Fruit fly (Drosophila melanogaster) whole organism, embryonic: ENCODE data around the gene CG43085.

ENCODE experiments used
- BEAF-32 ChIP-seq: fragments of 200-800 bp; sonication (Bioruptor generic); optimal IDR thresholded peaks from 3 replicates; lab custom pipeline; 2017; ENCODE audit warnings: missing biosample characterization, missing genetic modification characterization, mild to moderate bottlenecking, moderate library complexity, missing genetic modification reagents
- Bgb ChIP-seq: fragments of 200-800 bp; sonication (Bioruptor generic); IDR thresholded peaks from 2 replicates; pipeline ENCODE4 v1.3.6; 2022; ENCODE audit warnings: missing biosample characterization, missing genetic modification characterization; ENCODE audit not compliant: partially characterized antibody
- CG10366 ChIP-seq: fragments of 200-800 bp; sonication (Bioruptor generic); IDR thresholded peaks from 2 replicates; pipeline ENCODE4 v1.3.6; 2022; ENCODE audit warnings: missing biosample characterization, missing genetic modification characterization
- CG10462 ChIP-seq: fragments of 200-800 bp; sonication (Bioruptor generic); optimal IDR thresholded peaks from 2 replicates; lab custom pipeline; 2016; ENCODE audit warnings: missing biosample characterization, missing genetic modification characterization
- CG10543 ChIP-seq: fragments of 200-800 bp; sonication (Bioruptor generic); optimal IDR thresholded peaks from 3 replicates; lab custom pipeline; 2017; ENCODE audit warnings: missing biosample characterization, mild to moderate bottlenecking, missing genetic modification characterization, moderate library complexity
- CG12942 ChIP-seq: fragments of 200-800 bp; sonication (Bioruptor generic); optimal IDR thresholded peaks from 3 replicates; lab custom pipeline; 2016; ENCODE audit warnings: missing biosample characterization, missing genetic modification characterization
- CG13123 ChIP-seq: fragments of 200-800 bp; sonication (Bioruptor generic); optimal IDR thresholded peaks from 2 replicates; lab custom pipeline; 2016; ENCODE audit warnings: missing biosample characterization, missing genetic modification characterization
- CG13775 ChIP-seq: fragments of 200-800 bp; sonication (Bioruptor generic); optimal IDR thresholded peaks from 3 replicates; lab custom pipeline; 2017; ENCODE audit warnings: missing biosample characterization, mild to moderate bottlenecking, missing genetic modification characterization
- CG15073 ChIP-seq: fragments of 200-800 bp; sonication (Bioruptor generic); optimal IDR thresholded peaks from 2 replicates; lab custom pipeline; 2016; ENCODE audit warnings: missing biosample characterization, missing genetic modification characterization
- CG17912 ChIP-seq: fragments of 200-800 bp; sonication (Bioruptor generic); optimal IDR thresholded peaks from 2 replicates; lab custom pipeline; 2018; ENCODE audit warnings: missing biosample characterization, mild to moderate bottlenecking, missing genetic modification characterization
- CG18262 ChIP-seq: fragments of 200-800 bp; optimal IDR thresholded peaks from 3 replicates; lab custom pipeline; 2019; ENCODE audit warnings: missing biosample characterization, mild to moderate bottlenecking, missing genetic modification characterization, moderate library complexity
- CG2712 ChIP-seq: fragments of 200-800 bp; optimal IDR thresholded peaks from 3 replicates; lab custom pipeline; 2019; ENCODE audit warnings: missing biosample characterization, mild to moderate bottlenecking, missing genetic modification characterization, moderate library complexity
- CG3407 ChIP-seq: fragments of 200-800 bp; sonication (Bioruptor generic); optimal IDR thresholded peaks from 2 replicates; lab custom pipeline; 2018; ENCODE audit warnings: missing biosample characterization, mild to moderate bottlenecking, missing genetic modification characterization
- CG7372 ChIP-seq: fragments of 200-800 bp; sonication (Bioruptor generic); IDR thresholded peaks from 2 replicates; pipeline ENCODE4 v1.3.6; 2022; ENCODE audit warnings: missing biosample characterization, missing genetic modification characterization
- CG7928 ChIP-seq: fragments of 200-800 bp; sonication (Bioruptor generic); optimal IDR thresholded peaks from 2 replicates; lab custom pipeline; 2017; ENCODE audit warnings: missing biosample characterization, mild to moderate bottlenecking, missing genetic modification characterization
- CG8765 ChIP-seq: fragments of 200-800 bp; sonication (Bioruptor generic); IDR thresholded peaks from 2 replicates; pipeline ENCODE4 v1.3.6; 2022; ENCODE audit warnings: missing biosample characterization, missing genetic modification characterization
- CHES-1-like ChIP-seq: fragments of 200-800 bp; sonication (Bioruptor generic); optimal IDR thresholded peaks from 2 replicates; lab custom pipeline; 2016; ENCODE audit warnings: missing biosample characterization, missing genetic modification characterization
- D ChIP-seq, 2 experiments: fragments of 200-800 bp in 1 of 2; fragments of >200 bp in 1 of 2; sonication (Bioruptor generic) in 1 of 2; optimal IDR thresholded peaks; 2 replicates in 1 of 2; 3 replicates in 1 of 2; lab custom pipeline; 2017; ENCODE audit warnings: mild to moderate bottlenecking in 1 of 2, missing biosample characterization in 1 of 2, missing genetic modification characterization in 1 of 2, missing genetic modification reagents in 1 of 2
- Dad ChIP-seq: fragments of 200-800 bp; sonication (Bioruptor generic); optimal IDR thresholded peaks from 3 replicates; lab custom pipeline; 2016; ENCODE audit warnings: missing biosample characterization, missing genetic modification characterization
- Eip74EF ChIP-seq, 2 experiments: fragments of 200-800 bp in 1 of 2; fragments of >200 bp in 1 of 2; sonication (Bioruptor generic) in 1 of 2; optimal IDR thresholded peaks; 2 replicates each; lab custom pipeline; 2017 to 2019; ENCODE audit warnings: missing biosample characterization in 2 of 2, missing genetic modification characterization in 2 of 2, mild to moderate bottlenecking in 1 of 2, moderate library complexity in 1 of 2
- Hsf ChIP-seq: fragments of 200-800 bp; sonication (Bioruptor generic); optimal IDR thresholded peaks from 3 replicates; lab custom pipeline; 2016; ENCODE audit warnings: missing biosample characterization, missing genetic modification characterization
- MESR4 ChIP-seq: fragments of 200-800 bp; sonication (Bioruptor generic); optimal IDR thresholded peaks from 2 replicates; lab custom pipeline; 2018; ENCODE audit warnings: missing biosample characterization, mild to moderate bottlenecking, missing genetic modification characterization, moderate library complexity
- Max ChIP-seq: fragments of 200-800 bp; sonication (Bioruptor generic); optimal IDR thresholded peaks from 2 replicates; lab custom pipeline; 2016; ENCODE audit warnings: missing biosample characterization, mild to moderate bottlenecking, missing genetic modification characterization
- Nf-YB ChIP-seq: fragments of 200-800 bp; sonication (Bioruptor generic); optimal IDR thresholded peaks from 3 replicates; lab custom pipeline; 2019; ENCODE audit warnings: missing biosample characterization, mild to moderate bottlenecking, missing genetic modification characterization, moderate library complexity
- Poxn ChIP-seq: fragments of 200-800 bp; sonication (Bioruptor generic); IDR thresholded peaks from 2 replicates; pipeline ENCODE4 v1.3.6; 2022; ENCODE audit warnings: missing biosample characterization, missing genetic modification characterization
- amos ChIP-seq: fragments of 200-800 bp; sonication (Bioruptor generic); IDR thresholded peaks from 2 replicates; pipeline ENCODE4 v1.3.6; 2022; ENCODE audit warnings: missing biosample characterization, missing genetic modification characterization; ENCODE audit not compliant: partially characterized antibody
- ara ChIP-seq: fragments of 200-800 bp; sonication (Bioruptor generic); IDR thresholded peaks from 2 replicates; pipeline ENCODE4 v1.3.6; 2022; ENCODE audit warnings: missing biosample characterization, missing genetic modification characterization
- bcd ChIP-seq: fragments of 200-800 bp; sonication (Bioruptor generic); optimal IDR thresholded peaks from 2 replicates; lab custom pipeline; 2017; ENCODE audit warnings: missing biosample characterization, mild to moderate bottlenecking, missing genetic modification characterization
- cad ChIP-seq: fragments of >200 bp; optimal IDR thresholded peaks from 2 replicates; lab custom pipeline; 2017; ENCODE audit warnings: missing biosample characterization, missing genetic modification characterization
- crc ChIP-seq: fragments of 200-800 bp; sonication (Bioruptor generic); optimal IDR thresholded peaks from 2 replicates; lab custom pipeline; 2016; ENCODE audit warnings: missing biosample characterization, missing genetic modification characterization
- croc ChIP-seq: fragments of 200-800 bp; sonication (Bioruptor generic); conservative IDR thresholded peaks from 3 replicates; pipeline ENCODE4 v1.3.6; 2022; ENCODE audit warnings: missing biosample characterization, missing genetic modification characterization
- dm ChIP-seq: fragments of 200-800 bp; sonication (Bioruptor generic); optimal IDR thresholded peaks from 3 replicates; lab custom pipeline; 2016; ENCODE audit warnings: missing biosample characterization, missing genetic modification characterization
- exex ChIP-seq: fragments of 200-800 bp; sonication (Bioruptor generic); optimal IDR thresholded peaks from 4 replicates; lab custom pipeline; 2018; ENCODE audit warnings: missing biosample characterization, mild to moderate bottlenecking, missing genetic modification characterization, moderate library complexity
- fd64A ChIP-seq: fragments of 200-800 bp; sonication (Bioruptor generic); optimal IDR thresholded peaks from 3 replicates; lab custom pipeline; 2018; ENCODE audit warnings: missing biosample characterization, mild to moderate bottlenecking, missing genetic modification characterization
- gcm2 ChIP-seq: fragments of 200-800 bp; sonication (Bioruptor generic); optimal IDR thresholded peaks from 2 replicates; lab custom pipeline; 2016; ENCODE audit warnings: missing biosample characterization, missing genetic modification characterization
- hkb ChIP-seq, 2 experiments: fragments of 200-800 bp in 1 of 2; fragments of >200 bp in 1 of 2; sonication (Bioruptor generic) in 1 of 2; IDR thresholded peaks in 1 of 2; optimal IDR thresholded peaks in 1 of 2; 2 replicates each; pipeline versions ENCODE4 v1.3.6 to Lab custom; 2017 to 2022; ENCODE audit warnings: missing biosample characterization in 1 of 2, missing genetic modification characterization in 1 of 2
- lmd ChIP-seq: fragments of 200-800 bp; sonication (Bioruptor generic); IDR thresholded peaks from 2 replicates; pipeline ENCODE4 v1.3.6; 2022; ENCODE audit warnings: missing biosample characterization, missing genetic modification characterization
- lola ChIP-seq, 3 experiments: fragments of >200 bp in 2 of 3; fragments of 200-800 bp in 1 of 3; sonication (Bioruptor generic) in 1 of 3; optimal IDR thresholded peaks; 2 replicates each; lab custom pipeline; 2017 to 2019; ENCODE audit warnings: missing biosample characterization in 3 of 3, missing genetic modification characterization in 3 of 3, mild to moderate bottlenecking in 1 of 3, moderate library complexity in 1 of 3
- lov ChIP-seq, 2 experiments: fragments of 200-800 bp in 1 of 2; fragments of >200 bp in 1 of 2; sonication (Bioruptor generic) in 1 of 2; IDR thresholded peaks in 1 of 2; optimal IDR thresholded peaks in 1 of 2; 2 replicates in 1 of 2; 3 replicates in 1 of 2; pipeline versions ENCODE4 v1.3.6 to Lab custom; 2017 to 2022; ENCODE audit warnings: missing biosample characterization in 1 of 2, missing genetic modification characterization in 1 of 2
- salm ChIP-seq: fragments of 200-800 bp; sonication (Bioruptor generic); optimal IDR thresholded peaks from 2 replicates; lab custom pipeline; 2018; ENCODE audit warnings: missing biosample characterization, mild to moderate bottlenecking, missing genetic modification characterization
- slp2 ChIP-seq: fragments of 200-800 bp; sonication (Bioruptor generic); optimal IDR thresholded peaks from 2 replicates; lab custom pipeline; 2016; ENCODE audit warnings: missing biosample characterization, missing genetic modification characterization
- sna ChIP-seq: fragments of 200-800 bp; sonication (Bioruptor generic); IDR thresholded peaks from 2 replicates; pipeline ENCODE4 v1.3.6; 2022; ENCODE audit warnings: missing biosample characterization, missing genetic modification characterization; ENCODE audit not compliant: partially characterized antibody
- tna ChIP-seq: fragments of 200-800 bp; sonication (Bioruptor generic); IDR thresholded peaks from 2 replicates; pipeline ENCODE4 v1.3.6; 2022; ENCODE audit warnings: missing biosample characterization, missing genetic modification characterization; ENCODE audit not compliant: partially characterized antibody
- zen ChIP-seq: fragments of 200-800 bp; sonication (Bioruptor generic); optimal IDR thresholded peaks from 3 replicates; lab custom pipeline; 2018; ENCODE audit warnings: missing biosample characterization, mild to moderate bottlenecking, missing genetic modification characterization, moderate library complexity
- zf30C ChIP-seq: fragments of 200-800 bp; sonication (Bioruptor generic); optimal IDR thresholded peaks from 3 replicates; lab custom pipeline; 2018; ENCODE audit warnings: missing biosample characterization, mild to moderate bottlenecking, missing genetic modification characterization
- zfh2 ChIP-seq: fragments of 200-800 bp; sonication (Bioruptor generic); optimal IDR thresholded peaks from 2 replicates; lab custom pipeline; 2016; ENCODE audit warnings: missing biosample characterization, missing genetic modification characterization

CG43085 gene

DNA sequence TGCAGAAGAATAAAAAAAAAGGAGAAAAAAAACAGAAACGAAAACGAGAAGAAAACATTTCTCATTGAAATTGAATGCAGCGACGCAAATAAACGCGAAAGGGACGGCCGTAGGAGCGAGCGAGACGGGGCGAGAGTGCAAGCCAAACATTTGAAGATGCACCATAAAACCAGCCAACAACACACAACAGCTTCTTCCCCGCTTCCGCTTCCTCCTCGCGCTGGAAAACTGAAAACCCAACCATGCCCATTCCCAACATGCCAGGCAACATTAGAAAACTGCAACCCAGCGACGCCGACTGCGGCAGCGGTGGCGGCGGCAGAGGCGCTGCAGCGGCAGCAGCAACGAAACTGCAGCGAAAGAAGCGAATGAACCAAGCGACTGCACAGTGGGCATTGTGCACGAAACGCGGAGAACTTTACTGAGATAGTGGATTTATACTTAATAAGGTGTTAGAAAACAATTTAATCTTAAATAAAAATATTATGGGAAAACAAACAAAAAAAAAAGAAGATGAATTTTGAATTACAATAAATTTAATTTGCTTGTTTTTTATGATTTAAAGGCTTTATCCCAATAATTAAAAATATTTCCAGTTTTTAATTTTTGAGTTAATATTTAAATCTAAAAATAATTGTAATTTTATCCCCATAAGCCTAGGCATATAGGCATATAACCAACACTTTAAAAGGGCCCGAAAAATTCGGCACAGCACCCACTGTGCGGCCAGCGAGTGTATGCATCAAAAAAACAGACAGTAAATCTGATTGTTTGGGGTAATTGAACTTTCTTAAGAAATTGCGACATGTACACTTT, 35.4 kb downstream of the CG43085 start (continued):
- peak; percentile 8 for TF ChIP-seq salm (tag; lab: Kevin White, UChicago)
- TF ChIP-seq zen (tag; lab: Kevin White, UChicago): peak; percentile 47
- TF ChIP-seq CG3407 (GFP tag; lab: Kevin White, UChicago): peak; percentile 44
- TF ChIP-seq croc (GFP tag; lab: Robert Waterston, UW): peak; percentile 45; the same call in 2 of the 3 replicates
- no peak for TF ChIP-seq CG7928 (GFP tag; lab: Kevin White, UChicago)
- TF ChIP-seq Nf-YB (GFP tag; lab: Kevin White, UChicago): peak; percentile 43
- TF ChIP-seq exex: no peak
- TF ChIP-seq slp2 (GFP tag; lab: Kevin White, UChicago): no peak
- TF ChIP-seq CG15073: no peak
- TF ChIP-seq CG8765: no peak
- 0 out of 2 replicates have a peak, but pooled peaks have one; percentile 15 for TF ChIP-seq Bgb (GFP tag; lab: Robert Waterston, UW)
- TF ChIP-seq lov (optimal IDR thresholded peaks at IDR 0.05; lab: Kevin White, UChicago): no peak
- TF ChIP-seq lov (GFP tag; IDR thresholded peaks at IDR 0.05; lab: Robert Waterston, UW): 0 out of 3 replicates have a peak, but pooled peaks have one; percentile 6
- TF ChIP-seq CG18262 (tag; lab: Kevin White, UChicago): peak; percentile 91
- TF ChIP-seq Eip74EF (GFP tag; optimal IDR thresholded peaks at IDR 0.05; lab: Kevin White, UChicago): peak in 1 of 2 experiments; percentile 90
- TF ChIP-seq cad: no peak
- TF ChIP-seq CHES-1-like (GFP tag; lab: Kevin White, UChicago): no peak
- TF ChIP-seq CG7372: no peak
- no peak for TF ChIP-seq MESR4 (GFP tag; lab: Kevin White, UChicago)
- peak; percentile 39 for TF ChIP-seq Hsf (GFP tag; lab: Kevin White, UChicago)
- peak; percentile 26 for TF ChIP-seq CG12942 (GFP tag; lab: Kevin White, UChicago)
- no peak for TF ChIP-seq sna (GFP tag; lab: Robert Waterston, UW)
- peak; percentile 12; the same call in 1 of the 2 replicates for TF ChIP-seq ara (GFP tag; lab: Robert Waterston, UW)
- TF ChIP-seq amos (GFP tag; lab: Robert Waterston, UW): no peak
- TF ChIP-seq CG13123: no peak
- TF ChIP-seq Dad: no peak
- TF ChIP-seq lola (GFP tag; optimal IDR thresholded peaks at IDR 0.05; lab: Kevin White, UChicago): peak in 1 of 3 experiments; percentile 93
- no peak for TF ChIP-seq dm (GFP tag; lab: Kevin White, UChicago)
- TF ChIP-seq tna (GFP tag; lab: Robert Waterston, UW): no peak
- peak; percentile 70 for TF ChIP-seq bcd
- no peak for TF ChIP-seq zf30C
- peak; percentile 21; the same call in 1 of the 2 replicates for TF ChIP-seq CG10366 (GFP tag; lab: Robert Waterston, UW)
- no peak for TF ChIP-seq CG10543
- TF ChIP-seq Poxn (GFP tag; lab: Robert Waterston, UW): no peak
- peak; percentile 65 for TF ChIP-seq CG10462 (GFP tag; lab: Kevin White, UChicago)
- TF ChIP-seq BEAF-32 (GFP tag; lab: Kevin White, UChicago): no peak
- peak; percentile 68 for TF ChIP-seq CG13775 (GFP tag; lab: Kevin White, UChicago)
- peak; percentile 46; the same call in 1 of the 2 replicates for TF ChIP-seq lmd (GFP tag; lab: Robert Waterston, UW)
- TF ChIP-seq crc (GFP tag; lab: Kevin White, UChicago): no peak
- no peak for TF ChIP-seq D (optimal IDR thresholded peaks at IDR 0.05; lab: Kevin White, UChicago)
- peak; percentile 83 for TF ChIP-seq D (GFP tag; optimal IDR thresholded peaks at IDR 0.05; lab: Kevin White, UChicago)
- no peak for TF ChIP-seq zfh2
- TF ChIP-seq CG17912: no peak
- TF ChIP-seq gcm2 (GFP tag; lab: Kevin White, UChicago): no peak
- peak; percentile 23 for TF ChIP-seq Max (GFP tag; lab: Kevin White, UChicago)
- no peak for TF ChIP-seq fd64A (GFP tag; lab: Kevin White, UChicago)
- TF ChIP-seq hkb (optimal IDR thresholded peaks at IDR 0.05; lab: Kevin White, UChicago): no peak
- TF ChIP-seq hkb (GFP tag; IDR thresholded peaks at IDR 0.05; lab: Robert Waterston, UW): peak; percentile 51; the same call in 1 of the 2 replicates
- peak; percentile 85 for TF ChIP-seq CG2712 (tag; lab: Kevin White, UChicago)
